Fruit fly (Drosophila melanogaster) whole organism, embryonic: ENCODE data around the gene CG13012.

Source experiments
- Bgb ChIP-seq: fragments of 200-800 bp; sonication (Bioruptor generic); IDR thresholded peaks from 2 replicates; pipeline ENCODE4 v1.3.6; 2022; ENCODE audit warnings: missing biosample characterization, missing genetic modification characterization; ENCODE audit not compliant: partially characterized antibody
- CG10147 ChIP-seq: fragments of 200-800 bp; sonication (Bioruptor generic); optimal IDR thresholded peaks from 2 replicates; lab custom pipeline; 2019; ENCODE audit warnings: missing biosample characterization, mild to moderate bottlenecking, missing genetic modification characterization, moderate library complexity
- CG10274 ChIP-seq: fragments of 200-800 bp; sonication (Bioruptor generic); optimal IDR thresholded peaks from 3 replicates; lab custom pipeline; 2017; ENCODE audit warnings: missing biosample characterization, mild to moderate bottlenecking, missing genetic modification characterization
- CG10366 ChIP-seq: fragments of 200-800 bp; sonication (Bioruptor generic); IDR thresholded peaks from 2 replicates; pipeline ENCODE4 v1.3.6; 2022; ENCODE audit warnings: missing biosample characterization, missing genetic modification characterization
- CG11247 ChIP-seq: fragments of 200-800 bp; sonication (Bioruptor generic); IDR thresholded peaks from 2 replicates; pipeline ENCODE4 v1.3.6; 2022; ENCODE audit warnings: missing biosample characterization, missing genetic modification characterization
- CG11560 ChIP-seq: fragments of 200-800 bp; sonication (Bioruptor generic); IDR thresholded peaks from 3 replicates; pipeline ENCODE4 v1.3.6; 2022; ENCODE audit warnings: missing biosample characterization, missing genetic modification characterization
- CG12299 ChIP-seq: fragments of 200-800 bp; sonication (Bioruptor generic); optimal IDR thresholded peaks from 2 replicates; lab custom pipeline; 2018; ENCODE audit warnings: missing biosample characterization, mild to moderate bottlenecking, missing genetic modification characterization
- CG12744 ChIP-seq: fragments of 200-800 bp; sonication (Bioruptor generic); optimal IDR thresholded peaks from 2 replicates; lab custom pipeline; 2016; ENCODE audit warnings: missing biosample characterization, missing genetic modification characterization
- CG13624 ChIP-seq: fragments of 200-800 bp; sonication (Bioruptor generic); optimal IDR thresholded peaks from 2 replicates; lab custom pipeline; 2016; ENCODE audit warnings: missing biosample characterization, missing genetic modification characterization
- CG14667 ChIP-seq: fragments of 200-800 bp; sonication (Bioruptor generic); IDR thresholded peaks from 2 replicates; pipeline ENCODE4 v1.3.6; 2022; ENCODE audit warnings: missing biosample characterization, missing genetic modification characterization
- CG1647 ChIP-seq: fragments of 200-800 bp; sonication (Bioruptor generic); optimal IDR thresholded peaks from 3 replicates; lab custom pipeline; 2016; ENCODE audit warnings: missing biosample characterization, missing genetic modification characterization
- CG18619 ChIP-seq: fragments of 200-800 bp; sonication (Bioruptor generic); optimal IDR thresholded peaks from 3 replicates; lab custom pipeline; 2017; ENCODE audit warnings: missing biosample characterization, mild to moderate bottlenecking, missing genetic modification characterization
- CG32767 ChIP-seq: fragments of 200-800 bp; sonication (Bioruptor generic); IDR thresholded peaks from 2 replicates; pipeline ENCODE4 v1.3.6; 2022; ENCODE audit warnings: missing biosample characterization, missing genetic modification characterization
- CG32772 ChIP-seq: fragments of 200-800 bp; sonication (Bioruptor generic); IDR thresholded peaks from 2 replicates; pipeline ENCODE4 v1.3.6; 2022; ENCODE audit warnings: missing biosample characterization, missing genetic modification characterization
- CG4820 ChIP-seq: fragments of 200-800 bp; sonication (Bioruptor generic); optimal IDR thresholded peaks from 3 replicates; lab custom pipeline; 2016; ENCODE audit warnings: missing biosample characterization, missing genetic modification characterization
- CG5953 ChIP-seq: fragments of 200-800 bp; sonication (Bioruptor generic); IDR thresholded peaks from 2 replicates; pipeline ENCODE4 v1.3.6; 2022; ENCODE audit warnings: missing biosample characterization, missing genetic modification characterization
- CG7928 ChIP-seq: fragments of 200-800 bp; sonication (Bioruptor generic); optimal IDR thresholded peaks from 2 replicates; lab custom pipeline; 2017; ENCODE audit warnings: missing biosample characterization, mild to moderate bottlenecking, missing genetic modification characterization
- CG7987 ChIP-seq: fragments of 200-800 bp; sonication (Bioruptor generic); optimal IDR thresholded peaks from 2 replicates; lab custom pipeline; 2018; ENCODE audit warnings: missing biosample characterization, mild to moderate bottlenecking, missing genetic modification characterization, moderate library complexity
- CG8924 ChIP-seq: fragments of 200-800 bp; optimal IDR thresholded peaks from 3 replicates; lab custom pipeline; 2019; ENCODE audit warnings: missing biosample characterization, mild to moderate bottlenecking, missing genetic modification characterization, moderate library complexity
- CG9215 ChIP-seq: fragments of 200-800 bp; sonication (Bioruptor generic); IDR thresholded peaks from 2 replicates; pipeline ENCODE4 v1.3.6; 2022; ENCODE audit warnings: missing biosample characterization, missing genetic modification characterization
- CG9932 ChIP-seq: fragments of 200-800 bp; sonication (Bioruptor generic); IDR thresholded peaks from 2 replicates; pipeline ENCODE4 v1.3.6; 2022; ENCODE audit warnings: missing biosample characterization, missing genetic modification characterization
- D ChIP-seq, 2 experiments: fragments of 200-800 bp in 1 of 2; fragments of >200 bp in 1 of 2; sonication (Bioruptor generic) in 1 of 2; optimal IDR thresholded peaks; 2 replicates in 1 of 2; 3 replicates in 1 of 2; lab custom pipeline; 2017; ENCODE audit warnings: mild to moderate bottlenecking in 1 of 2, missing biosample characterization in 1 of 2, missing genetic modification characterization in 1 of 2, missing genetic modification reagents in 1 of 2
- Doc2 ChIP-seq: fragments of 200-800 bp; sonication (Bioruptor generic); IDR thresholded peaks from 2 replicates; pipeline ENCODE4 v1.3.6; 2022; ENCODE audit warnings: missing biosample characterization, missing genetic modification characterization
- Dp ChIP-seq: fragments of 200-800 bp; sonication (Bioruptor generic); optimal IDR thresholded peaks from 2 replicates; lab custom pipeline; 2018; ENCODE audit warnings: missing biosample characterization, mild to moderate bottlenecking, missing genetic modification characterization, moderate library complexity
- Ets65A ChIP-seq: fragments of 200-800 bp; sonication (Bioruptor generic); peaks from one replicate; lab custom pipeline; 2016; ENCODE audit warnings: missing biosample characterization, missing genetic modification characterization
- Fer2 ChIP-seq: fragments of 200-800 bp; sonication (Bioruptor generic); optimal IDR thresholded peaks from 2 replicates; lab custom pipeline; 2018; ENCODE audit warnings: missing biosample characterization, mild to moderate bottlenecking, missing genetic modification characterization, moderate library complexity
- HHEX ChIP-seq: fragments of 200-800 bp; sonication (Bioruptor generic); optimal IDR thresholded peaks from 3 replicates; lab custom pipeline; 2017; ENCODE audit warnings: missing biosample characterization, mild to moderate bottlenecking, missing genetic modification characterization, missing genetic modification reagents
- HLHmδ ChIP-seq: fragments of 200-800 bp; sonication (Bioruptor generic); optimal IDR thresholded peaks from 2 replicates; lab custom pipeline; 2018; ENCODE audit warnings: missing biosample characterization, mild to moderate bottlenecking, missing genetic modification characterization, moderate library complexity
- HmgD ChIP-seq: fragments of 200-800 bp; sonication (Bioruptor generic); optimal IDR thresholded peaks from 3 replicates; lab custom pipeline; 2016; ENCODE audit warnings: missing biosample characterization, missing genetic modification characterization
- Hmx ChIP-seq: fragments of 200-800 bp; sonication (Bioruptor generic); optimal IDR thresholded peaks from 2 replicates; lab custom pipeline; 2016; ENCODE audit warnings: missing biosample characterization, missing genetic modification characterization
- Lhr ChIP-seq: fragments of 200-800 bp; sonication (Bioruptor generic); optimal IDR thresholded peaks from 3 replicates; lab custom pipeline; 2017; ENCODE audit warnings: mild to moderate bottlenecking, missing biosample characterization, missing genetic modification reagents, missing genetic modification characterization
- Mrtf ChIP-seq: fragments of 200-800 bp; sonication (Bioruptor generic); IDR thresholded peaks from 3 replicates; pipeline ENCODE4 v1.3.6; 2022; ENCODE audit warnings: missing biosample characterization, missing genetic modification characterization
- Optix ChIP-seq: fragments of 200-800 bp; sonication (Bioruptor generic); IDR thresholded peaks from 3 replicates; pipeline ENCODE4 v1.3.6; 2022; ENCODE audit warnings: missing biosample characterization, missing genetic modification characterization
- Ptx1 ChIP-seq: fragments of 200-800 bp; sonication (Bioruptor generic); IDR thresholded peaks from 2 replicates; pipeline ENCODE4 v1.3.6; 2022; ENCODE audit warnings: missing biosample characterization, missing genetic modification characterization
- Tbp ChIP-seq: fragments of >200 bp; optimal IDR thresholded peaks from 2 replicates; lab custom pipeline; 2018; ENCODE audit warnings: missing biosample characterization, missing genetic modification characterization
- cad ChIP-seq: fragments of >200 bp; optimal IDR thresholded peaks from 2 replicates; lab custom pipeline; 2017; ENCODE audit warnings: missing biosample characterization, missing genetic modification characterization
- emc ChIP-seq: fragments of 200-800 bp; sonication (Bioruptor generic); optimal IDR thresholded peaks from 2 replicates; lab custom pipeline; 2016; ENCODE audit warnings: missing biosample characterization, missing genetic modification characterization
- en ChIP-seq: fragments of 200-800 bp; sonication (Bioruptor generic); optimal IDR thresholded peaks from 2 replicates; lab custom pipeline; 2016; ENCODE audit warnings: missing biosample characterization, missing genetic modification characterization
- hb ChIP-seq: fragments of 200-800 bp; sonication (Bioruptor generic); IDR thresholded peaks from 3 replicates; pipeline ENCODE4 v1.3.6; 2022; ENCODE audit warnings: missing biosample characterization, missing genetic modification characterization; ENCODE audit not compliant: partially characterized antibody
- lilli ChIP-seq: fragments of 200-800 bp; sonication (Bioruptor generic); optimal IDR thresholded peaks from 3 replicates; lab custom pipeline; 2016; ENCODE audit warnings: missing biosample characterization, missing genetic modification characterization
- oc ChIP-seq: fragments of 200-800 bp; sonication (Bioruptor generic); optimal IDR thresholded peaks from 2 replicates; lab custom pipeline; 2018; ENCODE audit warnings: missing biosample characterization, mild to moderate bottlenecking, missing genetic modification characterization, moderate library complexity
- peb ChIP-seq: fragments of 200-800 bp; sonication (Bioruptor generic); IDR thresholded peaks from 2 replicates; pipeline ENCODE4 v1.3.6; 2022; ENCODE audit warnings: missing biosample characterization, missing genetic modification characterization
- psq ChIP-seq: fragments of 200-800 bp; sonication (Bioruptor generic); optimal IDR thresholded peaks from 2 replicates; lab custom pipeline; 2017; ENCODE audit warnings: missing biosample characterization, missing genetic modification characterization
- row ChIP-seq: fragments of 200-800 bp; sonication (Bioruptor generic); IDR thresholded peaks from 3 replicates; pipeline ENCODE4 v1.3.6; 2022; ENCODE audit warnings: missing biosample characterization, missing genetic modification characterization
- sd ChIP-seq: fragments of 200-800 bp; sonication (Bioruptor generic); optimal IDR thresholded peaks from 3 replicates; lab custom pipeline; 2018; ENCODE audit warnings: missing biosample characterization, mild to moderate bottlenecking, missing genetic modification characterization, moderate library complexity
- sens-2 ChIP-seq: fragments of 200-800 bp; sonication (Bioruptor generic); IDR thresholded peaks from 2 replicates; pipeline ENCODE4 v1.3.6; 2022; ENCODE audit warnings: missing biosample characterization, missing genetic modification characterization
- so ChIP-seq: fragments of 200-800 bp; sonication (Bioruptor generic); IDR thresholded peaks from 3 replicates; pipeline ENCODE4 v1.3.6; 2022; ENCODE audit warnings: missing biosample characterization, missing genetic modification characterization
- sr ChIP-seq: fragments of 200-800 bp; sonication (Bioruptor generic); IDR thresholded peaks from 3 replicates; pipeline ENCODE4 v1.3.6; 2022; ENCODE audit warnings: missing biosample characterization, missing genetic modification characterization
- tin ChIP-seq: fragments of 200-800 bp; sonication (Bioruptor generic); optimal IDR thresholded peaks from 3 replicates; lab custom pipeline; 2016; ENCODE audit warnings: missing biosample characterization, missing genetic modification characterization

Gene CG13012

dm6 chrX:16723203-16724173 lies 46.9 kb upstream of the CG13012 start (continued):
- peak; percentile 59 for TF ChIP-seq sd (tag; lab: Kevin White, UChicago)
- peak; percentile 5 for TF ChIP-seq CG4820 (GFP tag; lab: Kevin White, UChicago)
- peak; percentile 66 for TF ChIP-seq CG9932
- no peak for TF ChIP-seq Optix (GFP tag; lab: Robert Waterston, UW)
- TF ChIP-seq CG32767 (GFP tag; lab: Robert Waterston, UW): peak; percentile 78
- TF ChIP-seq Doc2 (GFP tag; lab: Robert Waterston, UW): no peak
- TF ChIP-seq psq (GFP tag; lab: Kevin White, UChicago): no peak
- no peak for TF ChIP-seq CG7987 (GFP tag; lab: Kevin White, UChicago)
- TF ChIP-seq CG11560 (tag; lab: Robert Waterston, UW): no peak
- peak; percentile 13; the same call in 1 of the 2 replicates for TF ChIP-seq CG5953 (GFP tag; lab: Robert Waterston, UW)
- peak; percentile 33 for TF ChIP-seq en (GFP tag; lab: Kevin White, UChicago)
- peak; percentile 83 for TF ChIP-seq row (GFP tag; lab: Robert Waterston, UW)
- TF ChIP-seq CG11247 (GFP tag; lab: Robert Waterston, UW): no peak
- peak; percentile 71 for TF ChIP-seq Ptx1 (GFP tag; lab: Robert Waterston, UW)
- no peak for TF ChIP-seq Lhr (GFP tag; lab: Kevin White, UChicago)
- no peak for TF ChIP-seq HLHmδ (GFP tag; lab: Kevin White, UChicago)
- peak; percentile 34 for TF ChIP-seq CG14667 (GFP tag; lab: Robert Waterston, UW)
- peak; percentile 64 for TF ChIP-seq HHEX (GFP tag; lab: Kevin White, UChicago)
- TF ChIP-seq hb (GFP tag; lab: Robert Waterston, UW): no peak
- TF ChIP-seq lilli (GFP tag; lab: Kevin White, UChicago): peak; percentile 74
- peak; percentile 43 for TF ChIP-seq CG10147
- peak; percentile 50 for TF ChIP-seq oc (tag; lab: Kevin White, UChicago)
- no peak for TF ChIP-seq HmgD (GFP tag; lab: Kevin White, UChicago)
- TF ChIP-seq CG10366 (GFP tag; lab: Robert Waterston, UW): peak; percentile 67
- peak; percentile 68; the same call in 2 of the 3 replicates for TF ChIP-seq so
- TF ChIP-seq CG10274 (GFP tag; lab: Kevin White, UChicago): no peak
- TF ChIP-seq CG32772 (GFP tag; lab: Robert Waterston, UW): peak; percentile 67
- TF ChIP-seq Tbp (GFP tag; lab: Kevin White, UChicago): no peak
- no peak for TF ChIP-seq emc (GFP tag; lab: Kevin White, UChicago)
- peak; percentile 81 for TF ChIP-seq CG18619 (GFP tag; lab: Kevin White, UChicago)
- TF ChIP-seq peb (GFP tag; lab: Robert Waterston, UW): no peak
- TF ChIP-seq Ets65A: no peak
- TF ChIP-seq Dp (GFP tag; lab: Kevin White, UChicago): no peak
- TF ChIP-seq D (optimal IDR thresholded peaks at IDR 0.05; lab: Kevin White, UChicago): no peak
- peak; percentile 44 for TF ChIP-seq D (GFP tag; optimal IDR thresholded peaks at IDR 0.05; lab: Kevin White, UChicago)
- TF ChIP-seq CG8924: peak; percentile 79
- peak; percentile 27 for TF ChIP-seq tin (GFP tag; lab: Kevin White, UChicago)
- TF ChIP-seq sr (GFP tag; lab: Robert Waterston, UW): peak; percentile 39; the same call in 1 of the 3 replicates
- TF ChIP-seq CG12744 (GFP tag; lab: Kevin White, UChicago): peak; percentile 32
- no peak for TF ChIP-seq Mrtf (GFP tag; lab: Robert Waterston, UW)
- TF ChIP-seq Hmx (GFP tag; lab: Kevin White, UChicago): no peak
- TF ChIP-seq cad: no peak
- TF ChIP-seq sens-2 (GFP tag; lab: Robert Waterston, UW): no peak
- TF ChIP-seq CG9215 (GFP tag; lab: Robert Waterston, UW): peak; percentile 82
- TF ChIP-seq CG7928: no peak
- TF ChIP-seq CG12299 (tag; lab: Kevin White, UChicago): peak; percentile 73
- TF ChIP-seq Bgb (GFP tag; lab: Robert Waterston, UW): peak; percentile 19; the same call in 1 of the 2 replicates
- TF ChIP-seq CG1647: no peak
- TF ChIP-seq CG13624: no peak
- TF ChIP-seq Fer2 (tag; lab: Kevin White, UChicago): no peak
